Fruit fly (Drosophila melanogaster) whole organism, embryonic: ENCODE data around the gene Patr-1.

Experiments used
- CG10274 ChIP-seq: fragments of 200-800 bp; sonication (Bioruptor generic); optimal IDR thresholded peaks from 3 replicates; lab custom pipeline; 2017; ENCODE audit warnings: missing biosample characterization, mild to moderate bottlenecking, missing genetic modification characterization
- CG10959 ChIP-seq: fragments of 200-800 bp; sonication (Bioruptor generic); IDR thresholded peaks from 2 replicates; pipeline ENCODE4 v1.3.6; 2022; ENCODE audit warnings: missing biosample characterization, missing genetic modification characterization
- CG13894 ChIP-seq: fragments of 200-800 bp; sonication (Bioruptor generic); optimal IDR thresholded peaks from 3 replicates; lab custom pipeline; 2018; ENCODE audit warnings: missing biosample characterization, mild to moderate bottlenecking, missing genetic modification characterization, moderate library complexity
- CG15073 ChIP-seq: fragments of 200-800 bp; sonication (Bioruptor generic); optimal IDR thresholded peaks from 2 replicates; lab custom pipeline; 2016; ENCODE audit warnings: missing biosample characterization, missing genetic modification characterization
- CG15269 ChIP-seq: fragments of 200-800 bp; sonication (Bioruptor generic); optimal IDR thresholded peaks from 2 replicates; lab custom pipeline; 2018; ENCODE audit warnings: missing biosample characterization, mild to moderate bottlenecking, missing genetic modification characterization, moderate library complexity
- CG16813 ChIP-seq: fragments of 200-800 bp; sonication (Bioruptor generic); IDR thresholded peaks from 3 replicates; pipeline ENCODE4 v1.3.6; 2022; ENCODE audit warnings: missing biosample characterization, missing genetic modification characterization; ENCODE audit not compliant: partially characterized antibody
- CG17385 ChIP-seq: fragments of 200-800 bp; sonication (Bioruptor generic); optimal IDR thresholded peaks from 3 replicates; lab custom pipeline; 2018; ENCODE audit warnings: missing biosample characterization, mild to moderate bottlenecking, missing genetic modification characterization
- CG2199 ChIP-seq: fragments of 200-800 bp; sonication (Bioruptor generic); IDR thresholded peaks from 3 replicates; pipeline ENCODE4 v1.3.6; 2022; ENCODE audit warnings: missing biosample characterization, missing genetic modification characterization
- CG2202 ChIP-seq: fragments of 200-800 bp; sonication (Bioruptor generic); optimal IDR thresholded peaks from 2 replicates; lab custom pipeline; 2018; ENCODE audit warnings: missing biosample characterization, mild to moderate bottlenecking, missing genetic modification characterization
- CG3281 ChIP-seq: fragments of 200-800 bp; sonication (Bioruptor generic); optimal IDR thresholded peaks from 3 replicates; lab custom pipeline; 2017; ENCODE audit warnings: missing biosample characterization, mild to moderate bottlenecking, missing genetic modification characterization
- CG33213 ChIP-seq: fragments of 200-800 bp; sonication (Bioruptor generic); optimal IDR thresholded peaks from 3 replicates; lab custom pipeline; 2016; ENCODE audit warnings: missing biosample characterization, missing genetic modification characterization
- CG4730 ChIP-seq: fragments of 200-800 bp; sonication (Bioruptor generic); IDR thresholded peaks from 2 replicates; pipeline ENCODE4 v1.3.6; 2022; ENCODE audit warnings: missing biosample characterization, missing genetic modification characterization
- CG5180 ChIP-seq: fragments of 200-800 bp; sonication (Bioruptor generic); optimal IDR thresholded peaks from 3 replicates; lab custom pipeline; 2017; ENCODE audit warnings: missing biosample characterization, missing genetic modification characterization, mild to moderate bottlenecking, moderate library complexity, missing genetic modification reagents
- CG6254 ChIP-seq: fragments of 200-800 bp; sonication (Bioruptor generic); optimal IDR thresholded peaks from 3 replicates; lab custom pipeline; 2017; ENCODE audit warnings: mild to moderate bottlenecking, missing biosample characterization, missing genetic modification reagents, missing genetic modification characterization
- CG7357 ChIP-seq: fragments of 200-800 bp; sonication (Bioruptor generic); IDR thresholded peaks from 3 replicates; pipeline ENCODE4 v1.3.6; 2022; ENCODE audit warnings: missing biosample characterization, missing genetic modification characterization
- CG7963 ChIP-seq: fragments of 200-800 bp; sonication (Bioruptor generic); IDR thresholded peaks from 3 replicates; pipeline ENCODE4 v1.3.6; 2022; ENCODE audit warnings: missing biosample characterization, missing genetic modification characterization; ENCODE audit not compliant: partially characterized antibody
- CG8281 ChIP-seq: fragments of 200-800 bp; sonication (Bioruptor generic); optimal IDR thresholded peaks from 2 replicates; lab custom pipeline; 2018; ENCODE audit warnings: missing biosample characterization, mild to moderate bottlenecking, missing genetic modification characterization, moderate library complexity
- CG8944 ChIP-seq: fragments of 200-800 bp; sonication (Bioruptor generic); optimal IDR thresholded peaks from 3 replicates; lab custom pipeline; 2016; ENCODE audit warnings: missing biosample characterization, missing genetic modification characterization
- CG9932 ChIP-seq: fragments of 200-800 bp; sonication (Bioruptor generic); IDR thresholded peaks from 2 replicates; pipeline ENCODE4 v1.3.6; 2022; ENCODE audit warnings: missing biosample characterization, missing genetic modification characterization
- D19A ChIP-seq: fragments of 200-800 bp; optimal IDR thresholded peaks from 3 replicates; lab custom pipeline; 2019; ENCODE audit warnings: missing biosample characterization, mild to moderate bottlenecking, missing genetic modification characterization, moderate library complexity
- D19B ChIP-seq: fragments of 200-800 bp; sonication (Bioruptor generic); optimal IDR thresholded peaks from 2 replicates; lab custom pipeline; 2017; ENCODE audit warnings: missing biosample characterization, mild to moderate bottlenecking, missing genetic modification characterization
- Dref ChIP-seq: fragments of 200-800 bp; sonication (Bioruptor generic); IDR thresholded peaks from 2 replicates; pipeline ENCODE4 v1.3.6; 2022; ENCODE audit warnings: missing biosample characterization, missing genetic modification characterization
- Gug ChIP-seq: fragments of 200-800 bp; sonication (Bioruptor generic); IDR thresholded peaks from 4 replicates; pipeline ENCODE4 v1.3.6; 2022; ENCODE audit warnings: missing biosample characterization, missing genetic modification characterization
- HLHmδ ChIP-seq: fragments of 200-800 bp; sonication (Bioruptor generic); optimal IDR thresholded peaks from 2 replicates; lab custom pipeline; 2018; ENCODE audit warnings: missing biosample characterization, mild to moderate bottlenecking, missing genetic modification characterization, moderate library complexity
- Hmr ChIP-seq: fragments of 200-800 bp; sonication (Bioruptor generic); optimal IDR thresholded peaks from 3 replicates; lab custom pipeline; 2017; ENCODE audit warnings: mild to moderate bottlenecking, missing biosample characterization, missing genetic modification reagents, missing genetic modification characterization
- MESR4 ChIP-seq: fragments of 200-800 bp; sonication (Bioruptor generic); optimal IDR thresholded peaks from 2 replicates; lab custom pipeline; 2018; ENCODE audit warnings: missing biosample characterization, mild to moderate bottlenecking, missing genetic modification characterization, moderate library complexity
- Mes4 ChIP-seq: fragments of 200-800 bp; sonication (Bioruptor generic); optimal IDR thresholded peaks from 2 replicates; lab custom pipeline; 2016; ENCODE audit warnings: missing biosample characterization, missing genetic modification characterization
- Opbp ChIP-seq: fragments of 200-800 bp; sonication (Bioruptor generic); IDR thresholded peaks from 3 replicates; pipeline ENCODE4 v1.3.6; 2022; ENCODE audit warnings: missing biosample characterization, missing genetic modification characterization; ENCODE audit not compliant: partially characterized antibody
- Ravus ChIP-seq: fragments of 200-800 bp; sonication (Bioruptor generic); IDR thresholded peaks from 2 replicates; pipeline ENCODE4 v1.3.6; 2022; ENCODE audit warnings: missing biosample characterization, missing genetic modification characterization
- Rx ChIP-seq: fragments of 200-800 bp; sonication (Bioruptor generic); IDR thresholded peaks from 2 replicates; pipeline ENCODE4 v1.3.6; 2022; ENCODE audit warnings: missing biosample characterization, missing genetic modification characterization
- Usf ChIP-seq: fragments of 200-800 bp; sonication (Bioruptor generic); optimal IDR thresholded peaks from 2 replicates; lab custom pipeline; 2017; ENCODE audit warnings: missing genotype, missing biosample characterization, missing genetic modification characterization
- ac ChIP-seq: fragments of 200-800 bp; sonication (Bioruptor generic); optimal IDR thresholded peaks from 3 replicates; lab custom pipeline; 2017; ENCODE audit warnings: missing biosample characterization, mild to moderate bottlenecking, missing genetic modification characterization
- al ChIP-seq: fragments of 200-800 bp; sonication (Bioruptor generic); IDR thresholded peaks from 2 replicates; pipeline ENCODE4 v1.3.6; 2022; ENCODE audit warnings: missing biosample characterization, missing genetic modification characterization
- ara ChIP-seq: fragments of 200-800 bp; sonication (Bioruptor generic); IDR thresholded peaks from 2 replicates; pipeline ENCODE4 v1.3.6; 2022; ENCODE audit warnings: missing biosample characterization, missing genetic modification characterization
- cad ChIP-seq: fragments of >200 bp; optimal IDR thresholded peaks from 2 replicates; lab custom pipeline; 2017; ENCODE audit warnings: missing biosample characterization, missing genetic modification characterization
- chn ChIP-seq: fragments of 200-800 bp; sonication (Bioruptor generic); optimal IDR thresholded peaks from 2 replicates; lab custom pipeline; 2016; ENCODE audit warnings: missing biosample characterization, missing genetic modification characterization
- croc ChIP-seq: fragments of 200-800 bp; sonication (Bioruptor generic); conservative IDR thresholded peaks from 3 replicates; pipeline ENCODE4 v1.3.6; 2022; ENCODE audit warnings: missing biosample characterization, missing genetic modification characterization
- da ChIP-seq: fragments of 200-800 bp; sonication (Bioruptor generic); optimal IDR thresholded peaks from 2 replicates; lab custom pipeline; 2016; ENCODE audit warnings: missing biosample characterization, missing genetic modification characterization
- dati ChIP-seq: fragments of 200-800 bp; sonication (Bioruptor generic); IDR thresholded peaks from 2 replicates; pipeline ENCODE4 v1.3.6; 2022; ENCODE audit warnings: missing biosample characterization, missing genetic modification characterization
- gce ChIP-seq: fragments of 200-800 bp; sonication (Bioruptor generic); IDR thresholded peaks from 3 replicates; pipeline ENCODE4 v1.3.6; 2022; ENCODE audit warnings: missing biosample characterization, missing genetic modification characterization
- gem ChIP-seq: fragments of 200-800 bp; sonication (Bioruptor generic); optimal IDR thresholded peaks from 2 replicates; lab custom pipeline; 2019; ENCODE audit warnings: missing biosample characterization, mild to moderate bottlenecking, missing genetic modification characterization, moderate library complexity
- nmo ChIP-seq: fragments of 200-800 bp; sonication (Bioruptor generic); optimal IDR thresholded peaks from 2 replicates; lab custom pipeline; 2018; ENCODE audit warnings: missing biosample characterization, mild to moderate bottlenecking, missing genetic modification characterization, moderate library complexity
- pb ChIP-seq: fragments of 200-800 bp; sonication (Bioruptor generic); optimal IDR thresholded peaks from 3 replicates; lab custom pipeline; 2016; ENCODE audit warnings: missing biosample characterization, missing genetic modification characterization
- pum ChIP-seq: fragments of 200-800 bp; sonication (Bioruptor generic); optimal IDR thresholded peaks from 2 replicates; lab custom pipeline; 2016; ENCODE audit warnings: missing biosample characterization, missing genetic modification characterization
- row ChIP-seq: fragments of 200-800 bp; sonication (Bioruptor generic); IDR thresholded peaks from 3 replicates; pipeline ENCODE4 v1.3.6; 2022; ENCODE audit warnings: missing biosample characterization, missing genetic modification characterization
- sens ChIP-seq: fragments of 200-800 bp; sonication (Bioruptor generic); peaks from one replicate; lab custom pipeline; 2016; ENCODE audit warnings: missing biosample characterization, missing genetic modification characterization
- slbo ChIP-seq: fragments of 200-800 bp; sonication (Bioruptor generic); IDR thresholded peaks from 2 replicates; pipeline ENCODE4 v1.3.6; 2022; ENCODE audit warnings: missing biosample characterization, missing genetic modification characterization
- ttk ChIP-seq: fragments of 200-800 bp; sonication (Bioruptor generic); IDR thresholded peaks from 2 replicates; pipeline ENCODE4 v2.1.2; 2022; ENCODE audit warnings: missing biosample characterization, missing genetic modification characterization
- tx ChIP-seq: fragments of 200-800 bp; sonication (Bioruptor generic); optimal IDR thresholded peaks from 2 replicates; lab custom pipeline; 2016; ENCODE audit warnings: missing biosample characterization, missing genetic modification characterization
- zf30C ChIP-seq: fragments of 200-800 bp; sonication (Bioruptor generic); optimal IDR thresholded peaks from 3 replicates; lab custom pipeline; 2018; ENCODE audit warnings: missing biosample characterization, mild to moderate bottlenecking, missing genetic modification characterization

Gene Patr-1

DNA sequence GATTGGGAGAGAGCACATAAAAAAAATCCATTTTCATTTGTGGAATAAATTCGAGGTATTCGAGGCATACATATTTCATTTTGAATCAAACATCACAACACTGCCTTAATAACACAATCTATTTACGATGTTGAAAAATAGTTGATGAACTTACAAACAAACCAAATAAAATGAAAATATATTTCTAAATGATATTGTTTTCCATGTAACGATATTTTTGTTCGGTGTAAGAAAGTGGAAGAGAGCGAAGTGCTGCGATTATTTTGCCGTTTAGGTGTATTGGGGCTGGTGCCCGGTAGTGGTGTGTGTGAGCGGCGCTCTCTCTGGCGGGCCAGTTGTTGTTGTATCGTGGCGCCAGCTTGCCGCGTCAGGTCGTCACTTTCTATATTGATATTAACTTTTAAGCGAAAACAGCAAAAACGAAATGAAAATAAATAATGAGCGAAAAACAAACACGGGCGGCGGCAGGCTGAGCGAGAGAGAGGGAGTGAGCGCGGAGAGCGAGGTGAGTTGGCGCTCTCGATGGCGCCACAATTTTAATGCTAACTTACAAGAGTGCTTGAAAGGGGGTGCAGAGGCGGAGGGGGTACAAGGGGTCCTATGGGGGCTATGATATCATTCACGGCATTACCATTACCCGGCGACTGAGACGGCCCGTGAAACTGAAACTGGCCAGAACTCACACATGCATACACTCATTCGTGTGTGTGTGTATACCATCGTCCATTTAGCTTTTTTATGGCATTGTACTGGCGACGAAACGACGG, 21.8 kb downstream of the Patr-1 start (continued):
- TF ChIP-seq CG5180 (GFP tag; lab: Kevin White, UChicago) = peak; percentile 83
- peak; percentile 45 for TF ChIP-seq CG15073
- TF ChIP-seq CG8944 (GFP tag; lab: Kevin White, UChicago) = peak; percentile 87
- peak; percentile 99 for TF ChIP-seq sens (GFP tag; lab: Kevin White, UChicago)
- peak; percentile 82 for TF ChIP-seq Usf
- TF ChIP-seq ttk (GFP tag; lab: Robert Waterston, UW) = peak; percentile 86
- TF ChIP-seq ara (GFP tag; lab: Robert Waterston, UW) = peak; percentile 83
- peak; percentile 85 for TF ChIP-seq D19B (GFP tag; lab: Kevin White, UChicago)
- TF ChIP-seq CG7963 (GFP tag; lab: Robert Waterston, UW) = no peak
- peak; percentile 88 for TF ChIP-seq pum (GFP tag; lab: Kevin White, UChicago)
- peak; percentile 88 for TF ChIP-seq croc (GFP tag; lab: Robert Waterston, UW)
- peak; percentile 74 for TF ChIP-seq CG33213 (GFP tag; lab: Kevin White, UChicago)
- TF ChIP-seq tx (GFP tag; lab: Kevin White, UChicago) = peak; percentile 85
- peak; percentile 72 for TF ChIP-seq pb (GFP tag; lab: Kevin White, UChicago)
- peak; percentile 95 for TF ChIP-seq nmo (GFP tag; lab: Kevin White, UChicago)
- no peak for TF ChIP-seq HLHmδ (GFP tag; lab: Kevin White, UChicago)
- TF ChIP-seq gem (tag; lab: Kevin White, UChicago) = peak; percentile 98
- peak; percentile 64 for TF ChIP-seq CG10274 (GFP tag; lab: Kevin White, UChicago)
- peak; percentile 91 for TF ChIP-seq D19A (tag; lab: Kevin White, UChicago)
- TF ChIP-seq ac (GFP tag; lab: Kevin White, UChicago) = no peak
- 0 out of 3 replicates have a peak, but pooled peaks have one; percentile 37 for TF ChIP-seq Opbp (GFP tag; lab: Robert Waterston, UW)
- peak; percentile 80 for TF ChIP-seq Mes4 (GFP tag; lab: Kevin White, UChicago)
- TF ChIP-seq da (GFP tag; lab: Kevin White, UChicago) = peak; percentile 83
- peak; percentile 94 for TF ChIP-seq CG3281 (GFP tag; lab: Kevin White, UChicago)
- TF ChIP-seq zf30C (GFP tag; lab: Kevin White, UChicago) = peak; percentile 93
- peak; percentile 75 for TF ChIP-seq al (GFP tag; lab: Robert Waterston, UW)
- TF ChIP-seq Ravus (GFP tag; lab: Robert Waterston, UW) = peak; percentile 64
- TF ChIP-seq CG9932 = peak; percentile 86
- peak; percentile 76 for TF ChIP-seq Gug (GFP tag; lab: Robert Waterston, UW)
- peak; percentile 78 for TF ChIP-seq CG8281 (tag; lab: Kevin White, UChicago)
- TF ChIP-seq dati (GFP tag; lab: Robert Waterston, UW) = peak; percentile 80
- TF ChIP-seq MESR4 (GFP tag; lab: Kevin White, UChicago) = peak; percentile 38
- peak; percentile 40; the same call in 1 of the 3 replicates for TF ChIP-seq gce (GFP tag; lab: Robert Waterston, UW)
- peak; percentile 86 for TF ChIP-seq chn (GFP tag; lab: Kevin White, UChicago)
- peak; percentile 93 for TF ChIP-seq Hmr
- peak; percentile 80 for TF ChIP-seq CG6254 (GFP tag; lab: Kevin White, UChicago)
- TF ChIP-seq Dref (GFP tag; lab: Robert Waterston, UW) = no peak
- TF ChIP-seq CG10959 = peak; percentile 69
- TF ChIP-seq slbo (GFP tag; lab: Robert Waterston, UW) = peak; percentile 88
- TF ChIP-seq CG13894 (tag; lab: Kevin White, UChicago) = peak; percentile 78
- peak; percentile 78 for TF ChIP-seq CG7357 (GFP tag; lab: Robert Waterston, UW)
- TF ChIP-seq row (GFP tag; lab: Robert Waterston, UW) = peak; percentile 97
- TF ChIP-seq CG17385 (GFP tag; lab: Kevin White, UChicago) = peak; percentile 90
- TF ChIP-seq CG2202 (tag; lab: Kevin White, UChicago) = peak; percentile 74
- TF ChIP-seq CG2199 (GFP tag; lab: Robert Waterston, UW) = peak; percentile 79
- TF ChIP-seq cad = no peak
- TF ChIP-seq CG4730 (GFP tag; lab: Robert Waterston, UW) = peak; percentile 78
- peak; percentile 82 for TF ChIP-seq Rx (GFP tag; lab: Robert Waterston, UW)
- peak; percentile 94 for TF ChIP-seq CG15269 (tag; lab: Kevin White, UChicago)
- 0 out of 3 replicates have a peak, but pooled peaks have one; percentile 12 for TF ChIP-seq CG16813
